Fruit fly (Drosophila melanogaster) whole organism, embryonic: ENCODE data around the gene CG10286.
A peak's percentile ranks its signal among the peaks of the same experiment; 100 is the strongest.

Experiments
- CG10147 ChIP-seq: fragments of 200-800 bp; sonication (Bioruptor generic); optimal IDR thresholded peaks from 2 replicates; lab custom pipeline; 2019; ENCODE audit warnings: missing biosample characterization, mild to moderate bottlenecking, missing genetic modification characterization, moderate library complexity
- CG1024 ChIP-seq: fragments of 200-800 bp; sonication (Bioruptor generic); IDR thresholded peaks from 2 replicates; pipeline ENCODE4 v1.3.6; 2022; ENCODE audit warnings: missing biosample characterization, missing genetic modification characterization
- CG11695 ChIP-seq: fragments of 200-800 bp; sonication (Bioruptor generic); IDR thresholded peaks from 3 replicates; pipeline ENCODE4 v1.3.6; 2022; ENCODE audit warnings: missing biosample characterization, missing genetic modification characterization
- CG11696 ChIP-seq: fragments of 200-800 bp; sonication (Bioruptor generic); IDR thresholded peaks from 2 replicates; pipeline ENCODE4 v1.3.6; 2022; ENCODE audit warnings: missing biosample characterization, missing genetic modification characterization
- CG11723 ChIP-seq: fragments of 200-800 bp; sonication (Bioruptor generic); optimal IDR thresholded peaks from 2 replicates; lab custom pipeline; 2017; ENCODE audit warnings: missing biosample characterization, mild to moderate bottlenecking, missing genetic modification characterization
- CG12219 ChIP-seq: fragments of 200-800 bp; sonication (Bioruptor generic); optimal IDR thresholded peaks from 3 replicates; lab custom pipeline; 2018; ENCODE audit warnings: missing biosample characterization, mild to moderate bottlenecking, missing genetic modification characterization
- CG13123 ChIP-seq: fragments of 200-800 bp; sonication (Bioruptor generic); optimal IDR thresholded peaks from 2 replicates; lab custom pipeline; 2016; ENCODE audit warnings: missing biosample characterization, missing genetic modification characterization
- CG17802 ChIP-seq: fragments of 200-800 bp; sonication (Bioruptor generic); optimal IDR thresholded peaks from 2 replicates; lab custom pipeline; 2018; ENCODE audit warnings: missing biosample characterization, mild to moderate bottlenecking, missing genetic modification characterization, moderate library complexity
- CG18476 ChIP-seq: fragments of 200-800 bp; sonication (Bioruptor generic); optimal IDR thresholded peaks from 2 replicates; lab custom pipeline; 2016; ENCODE audit warnings: missing biosample characterization, mild to moderate bottlenecking, missing genetic modification characterization
- CG2199 ChIP-seq: fragments of 200-800 bp; sonication (Bioruptor generic); IDR thresholded peaks from 3 replicates; pipeline ENCODE4 v1.3.6; 2022; ENCODE audit warnings: missing biosample characterization, missing genetic modification characterization
- CG2678 ChIP-seq: fragments of 200-800 bp; sonication (Bioruptor generic); optimal IDR thresholded peaks from 3 replicates; lab custom pipeline; 2019; ENCODE audit warnings: missing biosample characterization, mild to moderate bottlenecking, missing genetic modification characterization, moderate library complexity
- CG30403 ChIP-seq: fragments of 200-800 bp; sonication (Bioruptor generic); optimal IDR thresholded peaks from 3 replicates; lab custom pipeline; 2016; ENCODE audit warnings: missing biosample characterization, missing genetic modification characterization
- CG3163 ChIP-seq: fragments of 200-800 bp; sonication (Bioruptor generic); optimal IDR thresholded peaks from 3 replicates; lab custom pipeline; 2016; ENCODE audit warnings: missing biosample characterization, missing genetic modification characterization
- CG4707 ChIP-seq: fragments of 200-800 bp; sonication (Bioruptor generic); optimal IDR thresholded peaks from 2 replicates; lab custom pipeline; 2018; ENCODE audit warnings: missing biosample characterization, mild to moderate bottlenecking, missing genetic modification characterization, moderate library complexity
- CG4730 ChIP-seq: fragments of 200-800 bp; sonication (Bioruptor generic); IDR thresholded peaks from 2 replicates; pipeline ENCODE4 v1.3.6; 2022; ENCODE audit warnings: missing biosample characterization, missing genetic modification characterization
- CG5180 ChIP-seq: fragments of 200-800 bp; sonication (Bioruptor generic); optimal IDR thresholded peaks from 3 replicates; lab custom pipeline; 2017; ENCODE audit warnings: missing biosample characterization, missing genetic modification characterization, mild to moderate bottlenecking, moderate library complexity, missing genetic modification reagents
- CG5245 ChIP-seq: fragments of 200-800 bp; sonication (Bioruptor generic); optimal IDR thresholded peaks from 3 replicates; lab custom pipeline; 2016; ENCODE audit warnings: missing biosample characterization, missing genetic modification characterization
- CG6689 ChIP-seq: fragments of 200-800 bp; sonication (Bioruptor generic); IDR thresholded peaks from 2 replicates; pipeline ENCODE4 v1.3.6; 2022; ENCODE audit warnings: missing biosample characterization, missing genetic modification characterization
- CG6765 ChIP-seq: fragments of 200-800 bp; sonication (Bioruptor generic); optimal IDR thresholded peaks from 3 replicates; lab custom pipeline; 2017; ENCODE audit warnings: missing biosample characterization, mild to moderate bottlenecking, missing genetic modification characterization
- CG7745 ChIP-seq: fragments of 200-800 bp; sonication (Bioruptor generic); optimal IDR thresholded peaks from 2 replicates; lab custom pipeline; 2018; ENCODE audit warnings: missing biosample characterization, mild to moderate bottlenecking, missing genetic modification characterization, moderate library complexity
- CG8924 ChIP-seq: fragments of 200-800 bp; optimal IDR thresholded peaks from 3 replicates; lab custom pipeline; 2019; ENCODE audit warnings: missing biosample characterization, mild to moderate bottlenecking, missing genetic modification characterization, moderate library complexity
- CG9797 ChIP-seq: fragments of 200-800 bp; sonication (Bioruptor generic); optimal IDR thresholded peaks from 3 replicates; lab custom pipeline; 2018; ENCODE audit warnings: missing biosample characterization, mild to moderate bottlenecking, missing genetic modification characterization
- Dip3 ChIP-seq: fragments of 200-800 bp; sonication (Bioruptor generic); optimal IDR thresholded peaks from 3 replicates; lab custom pipeline; 2016; ENCODE audit warnings: missing biosample characterization, missing genetic modification characterization
- Dp ChIP-seq: fragments of 200-800 bp; sonication (Bioruptor generic); optimal IDR thresholded peaks from 2 replicates; lab custom pipeline; 2018; ENCODE audit warnings: missing biosample characterization, mild to moderate bottlenecking, missing genetic modification characterization, moderate library complexity
- Elba2 ChIP-seq: fragments of 200-800 bp; sonication (Bioruptor generic); optimal IDR thresholded peaks from 3 replicates; lab custom pipeline; 2016; ENCODE audit warnings: missing biosample characterization, missing genetic modification characterization
- Fer1 ChIP-seq: fragments of 200-800 bp; sonication (Bioruptor generic); optimal IDR thresholded peaks from 2 replicates; lab custom pipeline; 2017; ENCODE audit warnings: missing biosample characterization, mild to moderate bottlenecking, missing genetic modification characterization
- HHEX ChIP-seq: fragments of 200-800 bp; sonication (Bioruptor generic); optimal IDR thresholded peaks from 3 replicates; lab custom pipeline; 2017; ENCODE audit warnings: missing biosample characterization, mild to moderate bottlenecking, missing genetic modification characterization, missing genetic modification reagents
- HLH54F ChIP-seq: fragments of 200-800 bp; sonication (Bioruptor generic); optimal IDR thresholded peaks from 3 replicates; lab custom pipeline; 2016; ENCODE audit warnings: missing biosample characterization, missing genetic modification characterization
- Hmx ChIP-seq: fragments of 200-800 bp; sonication (Bioruptor generic); optimal IDR thresholded peaks from 2 replicates; lab custom pipeline; 2016; ENCODE audit warnings: missing biosample characterization, missing genetic modification characterization
- Trl ChIP-seq, 3 experiments: fragments of >200 bp in 2 of 3; fragments of 200-800 bp in 1 of 3; sonication (Bioruptor generic) in 1 of 3; optimal IDR thresholded peaks; 2 replicates in 1 of 3; 3 replicates in 2 of 3; lab custom pipeline; 2016 to 2017; ENCODE audit warnings: missing biosample characterization in 1 of 3, missing genetic modification characterization in 1 of 3
- al ChIP-seq: fragments of 200-800 bp; sonication (Bioruptor generic); IDR thresholded peaks from 2 replicates; pipeline ENCODE4 v1.3.6; 2022; ENCODE audit warnings: missing biosample characterization, missing genetic modification characterization
- ash1 ChIP-seq: fragments of 200-800 bp; sonication (Bioruptor generic); optimal IDR thresholded peaks from 2 replicates; lab custom pipeline; 2018; ENCODE audit warnings: missing biosample characterization, mild to moderate bottlenecking, missing genetic modification characterization
- ato ChIP-seq: fragments of 200-800 bp; sonication (Bioruptor generic); IDR thresholded peaks from 2 replicates; pipeline ENCODE4 v1.3.6; 2022; ENCODE audit warnings: missing biosample characterization, missing genetic modification characterization; ENCODE audit not compliant: partially characterized antibody
- bsh ChIP-seq, 2 experiments: fragments of 200-800 bp; sonication (Bioruptor generic); optimal IDR thresholded peaks; 2 replicates each; lab custom pipeline; 2017 to 2018; ENCODE audit warnings: mild to moderate bottlenecking in 2 of 2, missing biosample characterization in 2 of 2, missing genetic modification characterization in 2 of 2, moderate library complexity in 1 of 2
- cas ChIP-seq: fragments of 200-800 bp; sonication (Bioruptor generic); IDR thresholded peaks from 2 replicates; pipeline ENCODE4 v1.3.6; 2022; ENCODE audit warnings: missing biosample characterization, missing genetic modification characterization
- ftz-f1 ChIP-seq: fragments of 200-800 bp; sonication (Bioruptor generic); optimal IDR thresholded peaks from 2 replicates; lab custom pipeline; 2016; ENCODE audit warnings: missing biosample characterization, missing genetic modification characterization
- gce ChIP-seq: fragments of 200-800 bp; sonication (Bioruptor generic); IDR thresholded peaks from 3 replicates; pipeline ENCODE4 v1.3.6; 2022; ENCODE audit warnings: missing biosample characterization, missing genetic modification characterization
- gcm2 ChIP-seq: fragments of 200-800 bp; sonication (Bioruptor generic); optimal IDR thresholded peaks from 2 replicates; lab custom pipeline; 2016; ENCODE audit warnings: missing biosample characterization, missing genetic modification characterization
- hb ChIP-seq: fragments of 200-800 bp; sonication (Bioruptor generic); IDR thresholded peaks from 3 replicates; pipeline ENCODE4 v1.3.6; 2022; ENCODE audit warnings: missing biosample characterization, missing genetic modification characterization; ENCODE audit not compliant: partially characterized antibody
- ken ChIP-seq: fragments of 200-800 bp; sonication (Bioruptor generic); IDR thresholded peaks from 3 replicates; pipeline ENCODE4 v1.3.6; 2022; ENCODE audit warnings: missing biosample characterization, missing genetic modification characterization
- lbe ChIP-seq: fragments of 200-800 bp; sonication (Bioruptor generic); optimal IDR thresholded peaks from 2 replicates; lab custom pipeline; 2016; ENCODE audit warnings: missing biosample characterization, mild to moderate bottlenecking, missing genetic modification characterization
- lilli ChIP-seq: fragments of 200-800 bp; sonication (Bioruptor generic); optimal IDR thresholded peaks from 3 replicates; lab custom pipeline; 2016; ENCODE audit warnings: missing biosample characterization, missing genetic modification characterization
- otp ChIP-seq: fragments of 200-800 bp; sonication (Bioruptor generic); IDR thresholded peaks from 3 replicates; pipeline ENCODE4, ENCODE4 v1.3.6; 2022; ENCODE audit warnings: missing biosample characterization, missing genetic modification characterization
- peb ChIP-seq: fragments of 200-800 bp; sonication (Bioruptor generic); IDR thresholded peaks from 2 replicates; pipeline ENCODE4 v1.3.6; 2022; ENCODE audit warnings: missing biosample characterization, missing genetic modification characterization
- ranshi ChIP-seq: fragments of 200-800 bp; sonication (Bioruptor generic); IDR thresholded peaks from 2 replicates; pipeline ENCODE4 v1.3.6; 2022; ENCODE audit warnings: missing biosample characterization, missing genetic modification characterization
- row ChIP-seq: fragments of 200-800 bp; sonication (Bioruptor generic); IDR thresholded peaks from 3 replicates; pipeline ENCODE4 v1.3.6; 2022; ENCODE audit warnings: missing biosample characterization, missing genetic modification characterization
- sc ChIP-seq, 3 experiments: fragments of >200 bp in 2 of 3; fragments of 200-800 bp in 1 of 3; sonication (Bioruptor generic) in 1 of 3; optimal IDR thresholded peaks; 2 replicates in 2 of 3; 3 replicates in 1 of 3; lab custom pipeline; 2017; ENCODE audit warnings: mild to moderate bottlenecking in 1 of 3, missing biosample characterization in 1 of 3, missing genetic modification characterization in 1 of 3, missing genetic modification reagents in 1 of 3
- so ChIP-seq: fragments of 200-800 bp; sonication (Bioruptor generic); IDR thresholded peaks from 3 replicates; pipeline ENCODE4 v1.3.6; 2022; ENCODE audit warnings: missing biosample characterization, missing genetic modification characterization
- unpg ChIP-seq: fragments of 200-800 bp; sonication (Bioruptor generic); optimal IDR thresholded peaks from 3 replicates; lab custom pipeline; 2018; ENCODE audit warnings: missing biosample characterization, mild to moderate bottlenecking, missing genetic modification characterization, moderate library complexity

Gene CG10286

DNA sequence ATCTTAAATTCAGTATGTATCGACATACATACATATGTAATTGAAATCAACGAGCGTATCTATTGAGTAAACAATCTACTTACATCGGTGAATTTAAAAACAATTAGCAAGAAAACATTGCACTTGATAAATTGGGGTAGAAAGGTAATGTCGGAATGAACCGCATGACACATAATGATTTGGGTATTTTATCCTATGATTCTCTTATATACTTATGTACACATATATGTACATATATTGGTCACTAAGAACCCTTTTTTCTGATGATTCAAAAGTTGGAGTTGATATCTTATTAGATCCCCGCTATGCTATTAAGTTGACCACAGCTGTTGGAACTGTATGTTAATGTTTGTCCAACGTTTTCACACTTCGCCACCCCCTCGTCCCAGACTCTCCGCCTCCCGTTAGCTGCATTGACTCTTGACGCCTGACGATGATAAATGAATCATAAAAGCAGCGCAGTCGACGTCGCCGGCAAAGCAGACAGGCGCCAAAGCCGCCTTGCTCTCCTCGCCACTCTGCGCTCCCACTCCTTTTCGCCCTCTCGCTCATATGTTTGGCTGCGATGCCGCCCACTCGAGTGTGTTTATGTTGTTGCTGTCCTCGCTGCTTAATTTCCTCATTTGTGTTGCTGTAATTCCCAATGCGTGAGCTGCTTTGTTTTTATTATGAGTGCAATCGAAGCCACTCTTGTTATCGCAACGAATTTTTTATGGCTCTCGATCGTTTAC is 15.7 kb upstream of the CG10286 start (continued):
- no peak for TF ChIP-seq hb (GFP tag; lab: Robert Waterston, UW)
- TF ChIP-seq CG17802 (tag; lab: Kevin White, UChicago) = no peak
- no peak for TF ChIP-seq CG2199 (GFP tag; lab: Robert Waterston, UW)
- peak; percentile 68 for TF ChIP-seq CG11696 (GFP tag; lab: Robert Waterston, UW)
- TF ChIP-seq al = no peak
- TF ChIP-seq Fer1 (GFP tag; lab: Kevin White, UChicago) = no peak
- TF ChIP-seq lilli = no peak
- TF ChIP-seq CG8924 (tag; lab: Kevin White, UChicago) = peak; percentile 30
- TF ChIP-seq ranshi (GFP tag; lab: Robert Waterston, UW) = no peak
- TF ChIP-seq HHEX (GFP tag; lab: Kevin White, UChicago) = peak; percentile 20
- no peak for TF ChIP-seq CG6765 (GFP tag; lab: Kevin White, UChicago)
- no peak for TF ChIP-seq sc (optimal IDR thresholded peaks at IDR 0.05; lab: Kevin White, UChicago)
- peak; percentile 9 for TF ChIP-seq sc (GFP tag; optimal IDR thresholded peaks at IDR 0.05; lab: Kevin White, UChicago)
- TF ChIP-seq peb (GFP tag; lab: Robert Waterston, UW) = no peak
- 0 out of 3 replicates have a peak, but pooled peaks have one; percentile 9 for TF ChIP-seq otp
- TF ChIP-seq Dip3 = no peak
- no peak for TF ChIP-seq Elba2 (GFP tag; lab: Kevin White, UChicago)
- TF ChIP-seq Dp (GFP tag; lab: Kevin White, UChicago) = no peak
- TF ChIP-seq CG4730 = no peak
- TF ChIP-seq gcm2 (GFP tag; lab: Kevin White, UChicago) = no peak
- TF ChIP-seq unpg (GFP tag; lab: Kevin White, UChicago) = peak; percentile 9
- no peak for TF ChIP-seq CG5180 (GFP tag; lab: Kevin White, UChicago)
- peak in 1 of 2 experiments; percentile 16 for TF ChIP-seq bsh (GFP tag; optimal IDR thresholded peaks at IDR 0.05; lab: Kevin White, UChicago)
- no peak for TF ChIP-seq CG12219 (GFP tag; lab: Kevin White, UChicago)
- no peak for TF ChIP-seq ftz-f1
- peak; percentile 65 for TF ChIP-seq CG2678 (tag; lab: Kevin White, UChicago)
- TF ChIP-seq HLH54F (GFP tag; lab: Kevin White, UChicago) = no peak
- TF ChIP-seq cas (GFP tag; lab: Robert Waterston, UW) = no peak
- TF ChIP-seq Hmx = no peak
- TF ChIP-seq ken (GFP tag; lab: Robert Waterston, UW) = no peak
- no peak for TF ChIP-seq CG7745 (tag; lab: Kevin White, UChicago)
- TF ChIP-seq CG18476 (GFP tag; lab: Kevin White, UChicago) = no peak
- TF ChIP-seq lbe (GFP tag; lab: Kevin White, UChicago) = no peak
- TF ChIP-seq CG11723 = peak; percentile 26
- no peak for TF ChIP-seq CG9797 (GFP tag; lab: Kevin White, UChicago)
- peak; percentile 44 for TF ChIP-seq row (GFP tag; lab: Robert Waterston, UW)
- no peak for TF ChIP-seq ash1 (GFP tag; lab: Kevin White, UChicago)
- TF ChIP-seq CG10147 (GFP tag; lab: Kevin White, UChicago) = peak; percentile 5
- TF ChIP-seq Trl (optimal IDR thresholded peaks at IDR 0.05; lab: Kevin White, UChicago) = peak in 1 of 2 experiments; percentile 37
- TF ChIP-seq Trl (GFP tag; optimal IDR thresholded peaks at IDR 0.05; lab: Kevin White, UChicago) = no peak
- peak; percentile 52 for TF ChIP-seq CG30403 (GFP tag; lab: Kevin White, UChicago)
- no peak for TF ChIP-seq gce
- TF ChIP-seq CG4707 = no peak
- TF ChIP-seq so = no peak
- no peak for TF ChIP-seq ato (GFP tag; lab: Robert Waterston, UW)
- TF ChIP-seq CG1024 (GFP tag; lab: Robert Waterston, UW) = no peak
- TF ChIP-seq CG6689 (GFP tag; lab: Robert Waterston, UW) = peak; percentile 39; the same call in 1 of the 2 replicates
- TF ChIP-seq CG3163 = no peak
- no peak for TF ChIP-seq CG13123 (GFP tag; lab: Kevin White, UChicago)
- no peak for TF ChIP-seq CG5245
- TF ChIP-seq CG11695 (GFP tag; lab: Robert Waterston, UW) = 0 out of 3 replicates have a peak, but pooled peaks have one; percentile 19
